Fruit fly (Drosophila melanogaster) whole organism, wandering third instar larva: ENCODE data around the gene fax.

Experiments
- Abd-B ChIP-seq: fragments of >200 bp; optimal IDR thresholded peaks from 2 replicates; lab custom pipeline; 2017; ENCODE audit warnings: missing biosample characterization, missing genetic modification characterization
- CG9705 ChIP-seq: fragments of 200-800 bp; sonication (Bioruptor generic); optimal IDR thresholded peaks from 2 replicates; lab custom pipeline; 2018; ENCODE audit warnings: missing biosample characterization, mild to moderate bottlenecking, missing genetic modification characterization
- Dfd ChIP-seq: fragments of >200 bp; optimal IDR thresholded peaks from 2 replicates; lab custom pipeline; 2017; ENCODE audit warnings: missing biosample characterization, missing genetic modification characterization
- HLH106 ChIP-seq: fragments of 200-800 bp; optimal IDR thresholded peaks from 3 replicates; lab custom pipeline; 2019; ENCODE audit warnings: missing biosample characterization, mild to moderate bottlenecking, missing genetic modification characterization, moderate library complexity
- Myc ChIP-seq: fragments of >200 bp; optimal IDR thresholded peaks from 2 replicates; lab custom pipeline; 2017
- br ChIP-seq: fragments of 200-800 bp; sonication (Bioruptor generic); optimal IDR thresholded peaks from 2 replicates; lab custom pipeline; 2016; ENCODE audit warnings: missing biosample characterization, missing genetic modification characterization
- dl ChIP-seq, 2 experiments: fragments of 175-275, 200-275 bp in 1 of 2; fragments of 200-275 bp in 1 of 2; sonication (Bioruptor generic); optimal IDR thresholded peaks; lab custom pipeline; 2018; ENCODE audit warnings: mild to moderate bottlenecking in 2 of 2, missing biosample characterization in 2 of 2, missing genetic modification characterization in 2 of 2, moderate library complexity in 2 of 2; ENCODE audit not compliant: partially characterized antibody in 2 of 2, insufficient read depth in 1 of 2
- h ChIP-seq: fragments of 200-800 bp; sonication (Bioruptor generic); optimal IDR thresholded peaks from 3 replicates; lab custom pipeline; 2016; ENCODE audit warnings: missing biosample characterization, mild to moderate bottlenecking, missing genetic modification characterization
- jim ChIP-seq: fragments of 175-275, 200-325 bp; sonication (Bioruptor generic); optimal IDR thresholded peaks from 2 replicates; lab custom pipeline; 2016; ENCODE audit warnings: missing biosample characterization, mild to moderate bottlenecking, missing genetic modification characterization
- pan ChIP-seq: fragments of >200 bp; optimal IDR thresholded peaks from 2 replicates; lab custom pipeline; 2017
- psq ChIP-seq: fragments of 200-800 bp; sonication (Bioruptor generic); optimal IDR thresholded peaks from 3 replicates; lab custom pipeline; 2017; ENCODE audit warnings: missing biosample characterization, mild to moderate bottlenecking, missing genetic modification characterization, moderate library complexity
- sage ChIP-seq: fragments of 200-800 bp; sonication (Bioruptor generic); optimal IDR thresholded peaks from 2 replicates; lab custom pipeline; 2016; ENCODE audit warnings: missing biosample characterization, mild to moderate bottlenecking, missing genetic modification characterization
- sv ChIP-seq: fragments of 200-800 bp; sonication (Bioruptor generic); optimal IDR thresholded peaks from 3 replicates; lab custom pipeline; 2016; ENCODE audit warnings: missing biosample characterization, missing genetic modification characterization
- usp ChIP-seq: fragments of >200 bp; optimal IDR thresholded peaks from 2 replicates; lab custom pipeline; 2017; ENCODE audit warnings: missing biosample characterization, missing genetic modification characterization

dm6 chr3L:16357187-16357728 lies 54.4 kb downstream of the fax start:
- TF ChIP-seq h (GFP tag; lab: Kevin White, UChicago) (no peak), CG9705 (GFP tag; lab: Kevin White, UChicago) (no peak), pan (lab: Kevin White, UChicago) (no peak), jim (GFP tag; lab: Kevin White, UChicago) (no peak), usp (no peak), sv (no peak), sage (no peak), br (GFP tag; lab: Kevin White, UChicago) (no peak), dl (GFP tag; optimal IDR thresholded peaks at IDR 0.05; lab: Kevin White, UChicago; ENCODE audit: insufficient read depth in 1 of 2, partially characterized antibody in 2 of 2) (no peak), psq (GFP tag; lab: Kevin White, UChicago) (no peak), Abd-B (GFP tag; lab: Kevin White, UChicago) (no peak), HLH106 (tag; lab: Kevin White, UChicago) (no peak), Dfd (GFP tag; lab: Kevin White, UChicago) (no peak), Myc (no peak)
